Fruit fly (Drosophila melanogaster) whole organism, adult: ENCODE results near the gene CG2533.

Source experiments
- CG11617 ChIP-seq: fragments of 200-800 bp; sonication (Bioruptor generic); optimal IDR thresholded peaks from 2 replicates; lab custom pipeline; 2017; ENCODE audit warnings: mild to moderate bottlenecking, missing biosample characterization, missing genetic modification reagents, missing genetic modification characterization
- CG1620 ChIP-seq: fragments of 200-800 bp; sonication (Bioruptor generic); optimal IDR thresholded peaks from 2 replicates; lab custom pipeline; 2016; ENCODE audit warnings: missing biosample characterization, missing genetic modification characterization
- CG33017 ChIP-seq: fragments of 200-800 bp; sonication (Bioruptor generic); optimal IDR thresholded peaks from 2 replicates; lab custom pipeline; 2018; ENCODE audit warnings: missing biosample characterization, mild to moderate bottlenecking, missing genetic modification characterization, moderate library complexity
- CG7045 ChIP-seq: fragments of 200-800 bp; sonication (Bioruptor generic); optimal IDR thresholded peaks from 2 replicates; lab custom pipeline; 2017; ENCODE audit warnings: missing biosample characterization, mild to moderate bottlenecking, missing genetic modification characterization
- CG7101 ChIP-seq: fragments of 200-800 bp; sonication (Bioruptor generic); optimal IDR thresholded peaks from 2 replicates; lab custom pipeline; 2018; ENCODE audit warnings: missing biosample characterization, mild to moderate bottlenecking, missing genetic modification characterization, moderate library complexity
- Mnt ChIP-seq: fragments of 200-800 bp; sonication (Bioruptor generic); optimal IDR thresholded peaks from 2 replicates; lab custom pipeline; 2016; ENCODE audit warnings: missing biosample characterization, mild to moderate bottlenecking, missing genetic modification characterization
- cic ChIP-seq: fragments of 200-800 bp; sonication (Bioruptor generic); optimal IDR thresholded peaks from 2 replicates; lab custom pipeline; 2017; ENCODE audit warnings: missing biosample characterization, mild to moderate bottlenecking, missing genetic modification characterization, moderate library complexity
- cnc ChIP-seq, 2 experiments: fragments of >200 bp; optimal IDR thresholded peaks; 2 replicates each; lab custom pipeline; 2017
- kay ChIP-seq: fragments of 200-800 bp; sonication (Bioruptor generic); peaks from one replicate; lab custom pipeline; 2016; ENCODE audit warnings: missing biosample characterization, missing genetic modification characterization, borderline replicate concordance
- tj ChIP-seq: fragments of 200-800 bp; sonication (Bioruptor generic); optimal IDR thresholded peaks from 3 replicates; lab custom pipeline; 2017; ENCODE audit warnings: missing biosample characterization, mild to moderate bottlenecking, missing genetic modification characterization, moderate library complexity

DNA sequence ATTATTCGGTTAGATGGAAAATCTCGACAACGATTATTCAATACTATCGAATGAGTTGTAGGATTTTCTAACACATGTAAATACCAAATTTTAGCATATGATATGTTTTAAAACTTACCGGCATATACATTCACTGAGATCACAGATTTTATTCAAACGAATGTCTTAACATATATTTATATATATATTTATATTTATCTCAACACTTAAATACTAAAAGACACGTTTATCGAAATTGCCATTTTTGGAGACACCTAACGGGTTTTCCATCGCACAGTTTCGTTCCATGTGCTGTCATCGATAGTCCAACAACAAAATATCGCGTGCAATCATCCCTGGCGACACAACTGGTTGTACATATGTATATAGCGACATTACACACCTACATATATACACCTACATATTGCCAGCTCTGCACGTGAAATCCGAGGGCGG, 7.7 kb upstream of the CG2533 start, which contains the start of the genes CG2247 and CG1703:
- TF ChIP-seq tj (no peak), Mnt (GFP tag; lab: Kevin White, UChicago) (peak; percentile 85), CG7101 (tag; lab: Kevin White, UChicago) (peak; percentile 22), CG11617 (GFP tag; lab: Kevin White, UChicago) (no peak), CG7045 (no peak), kay (GFP tag; lab: Kevin White, UChicago) (no peak), CG33017 (tag; lab: Kevin White, UChicago) (no peak), CG1620 (no peak), cnc (optimal IDR thresholded peaks at IDR 0.05; lab: Kevin White, UChicago) (no peak), cic (GFP tag; lab: Kevin White, UChicago) (peak; percentile 11)
